Worm (Caenorhabditis elegans) whole organism, mixed stage, embryonic: ENCODE measurements around the gene ZC178.2.
A peak's percentile ranks its signal among the peaks of the same experiment; 100 is the strongest.

ENCODE experiments used
- M03D4.4 ChIP-seq: sonication (generic microtip); optimal IDR thresholded peaks from 2 replicates; lab custom pipeline; 2017; ENCODE audit warnings: mild to moderate bottlenecking, missing genetic modification characterization, missing compliant biosample characterization
- bed-3 ChIP-seq: fragments of 200-800 bp; sonication (Bioruptor generic); optimal IDR thresholded peaks from 3 replicates; lab custom pipeline; 2018; ENCODE audit warnings: mild to moderate bottlenecking, missing genetic modification characterization, moderate library complexity, missing compliant biosample characterization
- blmp-1 ChIP-seq: fragments of 150-350 bp; optimal IDR thresholded peaks from 2 replicates; lab custom pipeline; 2014; ENCODE audit warnings: missing biosample characterization, missing genetic modification characterization
- ceh-43 ChIP-seq: fragments of 200-800 bp; sonication (Bioruptor generic); optimal IDR thresholded peaks from 2 replicates; lab custom pipeline; 2018; ENCODE audit warnings: mild to moderate bottlenecking, missing genetic modification characterization, moderate library complexity, missing compliant biosample characterization
- ceh-83 ChIP-seq: fragments of 200-800 bp; sonication (Bioruptor generic); optimal IDR thresholded peaks from 2 replicates; lab custom pipeline; 2018; ENCODE audit warnings: mild to moderate bottlenecking, missing genetic modification characterization, missing compliant biosample characterization
- ces-1 ChIP-seq: fragments of 150-350 bp; optimal IDR thresholded peaks from 2 replicates; lab custom pipeline; 2014; ENCODE audit warnings: missing biosample characterization, missing genetic modification reagents, missing genetic modification characterization
- cnd-1 ChIP-seq: fragments of 200-800 bp; sonication (Bioruptor generic); optimal IDR thresholded peaks from 2 replicates; lab custom pipeline; 2018; ENCODE audit warnings: mild to moderate bottlenecking, missing genetic modification characterization, missing compliant biosample characterization
- drap-1 ChIP-seq: fragments of 200-800 bp; sonication (Bioruptor generic); optimal IDR thresholded peaks from 3 replicates; lab custom pipeline; 2018; ENCODE audit warnings: mild to moderate bottlenecking, missing genetic modification characterization, missing compliant biosample characterization
- elt-1 ChIP-seq: sonication (generic microtip); optimal IDR thresholded peaks from 2 replicates; lab custom pipeline; 2017; ENCODE audit warnings: missing genetic modification characterization, mild to moderate bottlenecking, missing compliant biosample characterization, antibody characterized with exemption, moderate library complexity, borderline replicate concordance; ENCODE audit not compliant: insufficient read depth
- elt-3 ChIP-seq: fragments of 150-350 bp; optimal IDR thresholded peaks from 2 replicates; lab custom pipeline; 2014; ENCODE audit warnings: missing biosample characterization, missing genetic modification characterization
- ham-2 ChIP-seq: fragments of 200-800 bp; sonication (Bioruptor generic); optimal IDR thresholded peaks from 2 replicates; lab custom pipeline; 2018; ENCODE audit warnings: mild to moderate bottlenecking, missing genetic modification characterization, missing compliant biosample characterization
- hlh-1 ChIP-seq: fragments of 150-350 bp; optimal IDR thresholded peaks from 2 replicates; lab custom pipeline; 2014; ENCODE audit warnings: missing biosample characterization, missing genetic modification reagents, missing genetic modification characterization
- lin-13 ChIP-seq: fragments of 150-350 bp; optimal IDR thresholded peaks from 2 replicates; lab custom pipeline; 2014; ENCODE audit warnings: missing biosample characterization, missing genetic modification characterization
- mab-5 ChIP-seq: fragments of 150-350 bp; optimal IDR thresholded peaks from 2 replicates; lab custom pipeline; 2014; ENCODE audit warnings: missing biosample characterization, missing genetic modification characterization
- mep-1 ChIP-seq: fragments of 150-350 bp; optimal IDR thresholded peaks from 2 replicates; lab custom pipeline; 2017; ENCODE audit warnings: missing biosample characterization, missing genetic modification reagents, missing genetic modification characterization, inconsistent platforms
- mls-2 ChIP-seq: sonication (generic microtip); optimal IDR thresholded peaks from 2 replicates; lab custom pipeline; 2016; ENCODE audit warnings: mild to moderate bottlenecking, missing genetic modification characterization, moderate library complexity, missing compliant biosample characterization
- nhr-2 ChIP-seq: fragments of 150-350 bp; optimal IDR thresholded peaks from 2 replicates; lab custom pipeline; 2014; ENCODE audit warnings: missing biosample characterization, missing genetic modification characterization
- nhr-237 ChIP-seq: fragments of 150-350 bp; optimal IDR thresholded peaks from 2 replicates; lab custom pipeline; 2014; ENCODE audit warnings: missing biosample characterization, missing genetic modification characterization
- nhr-28 ChIP-seq: fragments of 150-350 bp; optimal IDR thresholded peaks from 2 replicates; lab custom pipeline; 2014; ENCODE audit warnings: missing biosample characterization, missing genetic modification characterization
- pha-4 ChIP-seq: fragments of 150-350 bp; optimal IDR thresholded peaks from 2 replicates; lab custom pipeline; 2018; ENCODE audit warnings: missing biosample characterization, missing genetic modification reagents, missing genetic modification characterization
- snpc-4 ChIP-seq: fragments of 150-350 bp; optimal IDR thresholded peaks from 2 replicates; lab custom pipeline; 2014; ENCODE audit warnings: missing biosample characterization, missing genetic modification characterization
- sptf-1 ChIP-seq: sonication (generic microtip); optimal IDR thresholded peaks from 2 replicates; lab custom pipeline; 2017; ENCODE audit warnings: mild to moderate bottlenecking, missing genetic modification characterization, moderate library complexity, missing compliant biosample characterization
- unc-120 ChIP-seq: sonication (generic microtip); optimal IDR thresholded peaks from 2 replicates; lab custom pipeline; 2017; ENCODE audit warnings: missing genetic modification characterization, missing compliant biosample characterization; ENCODE audit not compliant: poor library complexity, severe bottlenecking
- unc-39 ChIP-seq: fragments of 150-350 bp; optimal IDR thresholded peaks from 2 replicates; lab custom pipeline; 2014; ENCODE audit warnings: missing biosample characterization, missing genetic modification characterization
- unc-62 ChIP-seq: fragments of 150-350 bp; optimal IDR thresholded peaks from 2 replicates; lab custom pipeline; 2014; ENCODE audit warnings: missing biosample characterization, missing genetic modification reagents, missing genetic modification characterization
- zip-8 ChIP-seq: fragments of 150-350 bp; optimal IDR thresholded peaks from 2 replicates; lab custom pipeline; 2014; ENCODE audit warnings: missing biosample characterization, missing genetic modification characterization

The ZC178.2 gene

ce11 chrV:8657911-8658310 is 53.9 kb downstream of the ZC178.2 start:
- TF ChIP-seq ceh-43 (GFP tag; lab: Kevin White, UChicago) (no peak), M03D4.4 (no peak), pha-4 (tag; lab: Kevin White, UChicago) (no peak), blmp-1 (tag; lab: Kevin White, UChicago) (no peak)

ce11 chrV:8654460-8655419 is 57.1 kb downstream of the ZC178.2 start:
- TF ChIP-seq cnd-1 (tag; lab: Kevin White, UChicago) (no peak), unc-120 (tag; lab: Kevin White, UChicago) (peak; percentile 15), hlh-1 (tag; lab: Kevin White, UChicago) (peak; percentile 85), unc-62 (GFP tag; lab: Kevin White, UChicago) (peak; percentile 62), mls-2 (no peak), ces-1 (no peak), mep-1 (tag; lab: Kevin White, UChicago) (no peak)

- no peak for TF ChIP-seq ceh-83
- peak; percentile 41 for TF ChIP-seq unc-62 (GFP tag; lab: Kevin White, UChicago)
Observed at ce11 chrV:8653080-8653821, 58.6 kb downstream of the ZC178.2 start.

ce11 chrV:8652177-8652576 is 59.6 kb downstream of the ZC178.2 start:
- TF ChIP-seq drap-1 (GFP tag; lab: Kevin White, UChicago) (no peak), elt-1 (tag; lab: Kevin White, UChicago) (no peak), snpc-4 (tag; lab: Kevin White, UChicago) (no peak), hlh-1 (tag; lab: Kevin White, UChicago) (no peak), bed-3 (GFP tag; lab: Kevin White, UChicago) (no peak), pha-4 (tag; lab: Kevin White, UChicago) (no peak), ceh-83 (no peak), nhr-28 (tag; lab: Kevin White, UChicago) (no peak), elt-3 (tag; lab: Kevin White, UChicago) (no peak), mep-1 (tag; lab: Kevin White, UChicago) (no peak), mls-2 (no peak)

- TF ChIP-seq elt-3 (tag; lab: Kevin White, UChicago) (no peak), unc-39 (tag; lab: Kevin White, UChicago) (no peak), nhr-237 (tag; lab: Kevin White, UChicago) (no peak), mab-5 (tag; lab: Kevin White, UChicago) (no peak), bed-3 (GFP tag; lab: Kevin White, UChicago) (no peak), hlh-1 (tag; lab: Kevin White, UChicago) (no peak), ham-2 (GFP tag; lab: Kevin White, UChicago) (no peak), snpc-4 (tag; lab: Kevin White, UChicago) (no peak), mls-2 (no peak), cnd-1 (tag; lab: Kevin White, UChicago) (no peak), pha-4 (tag; lab: Kevin White, UChicago) (no peak), sptf-1 (tag; lab: Kevin White, UChicago) (no peak)
Observed at ce11 chrV:8651007-8651711, 60.7 kb downstream of the ZC178.2 start.

- no peak for TF ChIP-seq M03D4.4
- TF ChIP-seq zip-8 (tag; lab: Kevin White, UChicago), result no peak
- TF ChIP-seq mls-2, result no peak
- TF ChIP-seq blmp-1 (tag; lab: Kevin White, UChicago), result no peak
- TF ChIP-seq lin-13 (tag; lab: Kevin White, UChicago), result no peak
- TF ChIP-seq ham-2 (GFP tag; lab: Kevin White, UChicago), result no peak
- no peak for TF ChIP-seq nhr-2 (tag; lab: Kevin White, UChicago)
- no peak for TF ChIP-seq bed-3 (GFP tag; lab: Kevin White, UChicago)
- TF ChIP-seq elt-3 (tag; lab: Kevin White, UChicago), result no peak
- TF ChIP-seq cnd-1 (tag; lab: Kevin White, UChicago), result no peak
- no peak for TF ChIP-seq ces-1
- TF ChIP-seq nhr-237 (tag; lab: Kevin White, UChicago), result no peak
- TF ChIP-seq mep-1 (tag; lab: Kevin White, UChicago), result no peak
- TF ChIP-seq, all 35 proteins: peak for 0
Observed at ce11 chrV:8650365-8650764, 61.4 kb downstream of the ZC178.2 start.
